Worm (Caenorhabditis elegans): ENCODE data around the gene C54G7.1.

The C54G7.1 gene

ce11 chrX:5552652-5553051 is 8.9 kb downstream of the C54G7.1 start, which contains the start of gene ifta-1:
Gene ifta-1 (minus strand): TSS chrX:5552752.
- no peak for TF ChIP-seq ceh-2 (tag; optimal IDR thresholded peaks at IDR 0.05)
- TF ChIP-seq C08G9.2 (tag; optimal IDR thresholded peaks at IDR 0.05), result no peak
- TF ChIP-seq unc-55 (GFP tag; optimal IDR thresholded peaks at IDR 0.05), result no peak
- TF ChIP-seq fkh-6 (tag; optimal IDR thresholded peaks at IDR 0.05), result no peak
- no peak for TF ChIP-seq unc-86 (tag; optimal IDR thresholded peaks at IDR 0.05)
- no peak for TF ChIP-seq elt-4 (tag; optimal IDR thresholded peaks at IDR 0.05)
- no peak for TF ChIP-seq syd-9 (tag; optimal IDR thresholded peaks at IDR 0.05)
- TF ChIP-seq zip-5 (tag; optimal IDR thresholded peaks at IDR 0.05), result no peak
- no peak for TF ChIP-seq dmd-4 (tag; optimal IDR thresholded peaks at IDR 0.05; ENCODE audit: borderline replicate concordance)
- no peak for TF ChIP-seq che-1 (tag; optimal IDR thresholded peaks at IDR 0.05)

- TF ChIP-seq sox-2 (GFP tag; IDR thresholded peaks at IDR 0.05) (no peak), ets-4 (tag; optimal IDR thresholded peaks at IDR 0.05) (no peak), mec-3 (tag; optimal IDR thresholded peaks at IDR 0.05; ENCODE audit: borderline replicate concordance) (no peak), ceh-14 (tag; optimal IDR thresholded peaks at IDR 0.05) (no peak), sdc-2 (tag; optimal IDR thresholded peaks at IDR 0.05) (no peak), T23F11.4 (GFP tag; optimal IDR thresholded peaks at IDR 0.05) (no peak), odd-2 (tag; optimal IDR thresholded peaks at IDR 0.05) (no peak), pax-1 (tag; optimal IDR thresholded peaks at IDR 0.05) (no peak), ceh-30 (tag; optimal IDR thresholded peaks at IDR 0.05) (no peak), dmd-4 (tag; optimal IDR thresholded peaks at IDR 0.05; ENCODE audit: borderline replicate concordance) (no peak), C38D4.7 (GFP tag; optimal IDR thresholded peaks at IDR 0.05) (no peak), lin-11 (tag; optimal IDR thresholded peaks at IDR 0.05) (no peak), hlh-8 (tag; optimal IDR thresholded peaks at IDR 0.05) (no peak), tbx-7 (tag; optimal IDR thresholded peaks at IDR 0.05) (no peak), K02D7.2 (tag; optimal IDR thresholded peaks at IDR 0.05) (no peak), npax-4 (tag; optimal IDR thresholded peaks at IDR 0.05) (no peak), sox-4 (tag; optimal IDR thresholded peaks at IDR 0.05) (no peak), ttx-3 (tag; optimal IDR thresholded peaks at IDR 0.05) (no peak), Y22D7AL.16 (tag; optimal IDR thresholded peaks at IDR 0.05) (no peak)
Measured at ce11 chrX:5555055-5555629, 11.4 kb downstream of the C54G7.1 start.

- no peak for TF ChIP-seq dmd-4 (tag; optimal IDR thresholded peaks at IDR 0.05; ENCODE audit: borderline replicate concordance)
- no peak for TF ChIP-seq npax-4 (tag; optimal IDR thresholded peaks at IDR 0.05)
- no peak for TF ChIP-seq fkh-10 (GFP tag; optimal IDR thresholded peaks at IDR 0.05)
- TF ChIP-seq nhr-11 (tag; optimal IDR thresholded peaks at IDR 0.05), result no peak
Measured at ce11 chrX:5557966-5558365, 14.2 kb downstream of the C54G7.1 start, which contains the start of gene C38C5.1. Gene C38C5.1 (plus strand): TSS chrX:5558055.

- TF ChIP-seq ceh-2 (tag; optimal IDR thresholded peaks at IDR 0.05) (no peak), ceh-18 (tag; optimal IDR thresholded peaks at IDR 0.05) (no peak), fax-1 (tag; optimal IDR thresholded peaks at IDR 0.05) (no peak), C08G9.2 (tag; optimal IDR thresholded peaks at IDR 0.05) (no peak), mec-3 (tag; optimal IDR thresholded peaks at IDR 0.05; ENCODE audit: borderline replicate concordance) (no peak), zip-5 (tag; optimal IDR thresholded peaks at IDR 0.05) (no peak), ahr-1 (tag; optimal IDR thresholded peaks at IDR 0.05) (no peak), ceh-6 (GFP tag; optimal IDR thresholded peaks at IDR 0.05) (no peak), eyg-1 (tag; optimal IDR thresholded peaks at IDR 0.05) (no peak), ceh-45 (GFP tag; IDR thresholded peaks at IDR 0.05) (no peak), syd-9 (tag; optimal IDR thresholded peaks at IDR 0.05) (no peak), che-1 (tag; optimal IDR thresholded peaks at IDR 0.05) (no peak), ceh-22 (tag; optimal IDR thresholded peaks at IDR 0.05) (no peak), T23F11.4 (GFP tag; optimal IDR thresholded peaks at IDR 0.05) (no peak), ceh-30 (tag; optimal IDR thresholded peaks at IDR 0.05) (no peak)
Measured at ce11 chrX:5565478-5565877, 21.7 kb downstream of the C54G7.1 start.

Data from whole organism, late embryonic.